Fruit fly (Drosophila melanogaster): ENCODE data around the gene sl.
A peak's percentile ranks its signal among the peaks of the same experiment; 100 is the strongest.

Gene sl

DNA sequence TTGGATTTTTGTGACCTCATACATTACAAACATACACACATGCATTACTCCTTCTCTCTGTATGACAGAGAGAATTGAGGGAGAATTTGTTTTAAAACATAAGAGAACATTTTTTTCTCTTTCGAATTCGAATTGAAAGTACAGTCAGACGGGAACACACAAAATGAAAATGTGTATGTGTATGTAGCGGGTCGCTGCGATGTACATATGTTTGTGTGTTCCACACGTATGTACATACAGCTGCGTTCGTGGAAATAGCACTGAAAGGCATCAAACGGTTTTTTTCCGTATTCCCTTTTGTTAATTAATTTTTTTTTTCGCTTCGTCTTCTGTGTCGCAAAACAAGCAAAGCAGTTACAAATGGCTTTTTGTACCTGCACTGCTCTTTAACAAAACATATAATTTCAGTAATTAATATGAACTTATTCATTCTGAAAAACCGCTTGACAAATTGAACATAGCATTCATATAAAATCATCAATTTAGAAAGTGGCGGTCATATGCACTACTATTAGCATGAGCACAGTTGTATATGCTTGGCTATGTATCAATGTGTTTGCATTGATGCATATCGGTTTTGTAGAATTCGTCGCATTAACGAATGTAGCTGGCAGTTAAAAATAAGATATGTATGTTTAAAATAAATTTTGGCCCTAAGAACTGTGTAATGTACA lies 17.4 kb upstream of the sl start (continued):
- TF ChIP-seq CG13624 (GFP tag; optimal IDR thresholded peaks at IDR 0.05) (peak; percentile 96), Hr51 (GFP tag; optimal IDR thresholded peaks at IDR 0.05) (peak; percentile 95 to 97), Fer2 (tag; optimal IDR thresholded peaks at IDR 0.05) (peak; percentile 89), CG42726 (GFP tag; IDR thresholded peaks at IDR 0.05; ENCODE audit: partially characterized antibody) (no peak), CG17612 (GFP tag; IDR thresholded peaks at IDR 0.05) (peak; percentile 63), Gug (GFP tag; IDR thresholded peaks at IDR 0.05) (peak; percentile 85), CG7987 (GFP tag; optimal IDR thresholded peaks at IDR 0.05) (peak; percentile 92), NfI (GFP tag; optimal IDR thresholded peaks at IDR 0.05) (peak; percentile 96), otp (GFP tag; IDR thresholded peaks at IDR 0.05) (peak; percentile 89; the same call in 2 of the 3 replicates), lola (GFP tag; optimal IDR thresholded peaks at IDR 0.05) (peak in 1 of 3 experiments; percentile 97), chn (GFP tag; optimal IDR thresholded peaks at IDR 0.05) (peak; percentile 95), Tbp (GFP tag; optimal IDR thresholded peaks at IDR 0.05) (no peak), fd64A (GFP tag; optimal IDR thresholded peaks at IDR 0.05) (peak; percentile 93), Stat92E (GFP tag; optimal IDR thresholded peaks at IDR 0.05) (peak in 1 of 3 experiments; percentile 90), crp (GFP tag; optimal IDR thresholded peaks at IDR 0.05) (peak in 1 of 2 experiments; percentile 65), MTF-1 (GFP tag; optimal IDR thresholded peaks at IDR 0.05; ENCODE audit: borderline replicate concordance) (peak; percentile 77), gcm (GFP tag; optimal IDR thresholded peaks at IDR 0.05) (peak; percentile 96), pfk (GFP tag; optimal IDR thresholded peaks at IDR 0.05) (peak; percentile 63), Elba2 (GFP tag; optimal IDR thresholded peaks at IDR 0.05) (no peak), CG1603 (tag; optimal IDR thresholded peaks at IDR 0.05) (peak; percentile 89), Nf-YA (GFP tag; IDR thresholded peaks at IDR 0.05) (peak; percentile 86), slou (GFP tag; optimal IDR thresholded peaks at IDR 0.05) (peak; percentile 87), so (GFP tag; IDR thresholded peaks at IDR 0.05) (peak; percentile 94), Adf1 (GFP tag; IDR thresholded peaks at IDR 0.05) (peak; percentile 57), CG33213 (GFP tag; optimal IDR thresholded peaks at IDR 0.05) (peak; percentile 92), gt (GFP tag; IDR thresholded peaks at IDR 0.05) (peak; percentile 84), CG8944 (GFP tag; optimal IDR thresholded peaks at IDR 0.05) (peak; percentile 91), Vsx1 (GFP tag; optimal IDR thresholded peaks at IDR 0.05) (peak; percentile 88), CG18764 (GFP tag; optimal IDR thresholded peaks at IDR 0.05) (peak; percentile 87), crol (GFP tag; IDR thresholded peaks at IDR 0.05) (peak; percentile 49; the same call in 1 of the 2 replicates), rib (GFP tag; IDR thresholded peaks at IDR 0.05) (peak; percentile 87), stc (GFP tag; IDR thresholded peaks at IDR 0.05) (peak; percentile 91), CG32767 (GFP tag; IDR thresholded peaks at IDR 0.05) (peak; percentile 91), CG9932 (GFP tag; IDR thresholded peaks at IDR 0.05) (peak; percentile 88), CG8290 (GFP tag; optimal IDR thresholded peaks at IDR 0.05) (peak; percentile 79), CG8290 (tag; optimal IDR thresholded peaks at IDR 0.05) (peak; percentile 88 to 89), lbe (GFP tag; optimal IDR thresholded peaks at IDR 0.05) (peak; percentile 89), cg (GFP tag; optimal IDR thresholded peaks at IDR 0.05) (peak; percentile 87), Ada2b (GFP tag; IDR thresholded peaks at IDR 0.05) (peak; percentile 88), CG30020 (tag; optimal IDR thresholded peaks at IDR 0.05) (peak; percentile 90), sug (tag; optimal IDR thresholded peaks at IDR 0.05) (peak; percentile 95), D (optimal IDR thresholded peaks at IDR 0.05) (no peak), D (GFP tag; optimal IDR thresholded peaks at IDR 0.05) (peak; percentile 96), CG13424 (tag; optimal IDR thresholded peaks at IDR 0.05) (peak; percentile 98), CG4328 (GFP tag; optimal IDR thresholded peaks at IDR 0.05) (peak; percentile 96), Ets97D (GFP tag; optimal IDR thresholded peaks at IDR 0.05) (peak; percentile 80), CG1647 (GFP tag; optimal IDR thresholded peaks at IDR 0.05) (peak; percentile 92), CG34224 (GFP tag; IDR thresholded peaks at IDR 0.05; ENCODE audit: partially characterized antibody) (no peak), Poxn (GFP tag; IDR thresholded peaks at IDR 0.05) (no peak; the same call in none of the 2 replicates)

All from whole organism, embryonic.